Fruit fly (Drosophila melanogaster) whole organism, embryonic: ENCODE data around the gene BG642167.

Source experiments
- Atf-2 ChIP-seq: fragments of 200-800 bp; sonication (Bioruptor generic); optimal IDR thresholded peaks from 2 replicates; lab custom pipeline; 2016; ENCODE audit warnings: missing biosample characterization, missing genetic modification characterization
- B-H2 ChIP-seq: fragments of 200-800 bp; sonication (Bioruptor generic); optimal IDR thresholded peaks from 2 replicates; lab custom pipeline; 2018; ENCODE audit warnings: missing biosample characterization, mild to moderate bottlenecking, missing genetic modification characterization
- Bdp1 ChIP-seq: fragments of 200-800 bp; sonication (Bioruptor generic); optimal IDR thresholded peaks from 3 replicates; lab custom pipeline; 2016; ENCODE audit warnings: missing biosample characterization, missing genetic modification characterization
- CG10274 ChIP-seq: fragments of 200-800 bp; sonication (Bioruptor generic); optimal IDR thresholded peaks from 3 replicates; lab custom pipeline; 2017; ENCODE audit warnings: missing biosample characterization, mild to moderate bottlenecking, missing genetic modification characterization
- CG10654 ChIP-seq: fragments of 200-800 bp; sonication (Bioruptor generic); optimal IDR thresholded peaks from 2 replicates; lab custom pipeline; 2016; ENCODE audit warnings: missing biosample characterization, missing genetic modification characterization
- CG15514 ChIP-seq: fragments of 200-800 bp; sonication (Bioruptor generic); optimal IDR thresholded peaks from 3 replicates; lab custom pipeline; 2017; ENCODE audit warnings: missing biosample characterization, missing genetic modification characterization, mild to moderate bottlenecking, moderate library complexity, missing genetic modification reagents
- CG17328 ChIP-seq: fragments of 200-800 bp; sonication (Bioruptor generic); IDR thresholded peaks from 2 replicates; pipeline ENCODE4 v1.3.6; 2022; ENCODE audit warnings: missing biosample characterization, missing genetic modification characterization
- CG17359 ChIP-seq: fragments of 200-800 bp; sonication (Bioruptor generic); optimal IDR thresholded peaks from 3 replicates; lab custom pipeline; 2018; ENCODE audit warnings: missing biosample characterization, mild to moderate bottlenecking, missing genetic modification characterization, moderate library complexity
- CG17802 ChIP-seq: fragments of 200-800 bp; sonication (Bioruptor generic); optimal IDR thresholded peaks from 2 replicates; lab custom pipeline; 2018; ENCODE audit warnings: missing biosample characterization, mild to moderate bottlenecking, missing genetic modification characterization, moderate library complexity
- CG1792 ChIP-seq: fragments of 200-800 bp; sonication (Bioruptor generic); optimal IDR thresholded peaks from 2 replicates; lab custom pipeline; 2016; ENCODE audit warnings: missing biosample characterization, missing genetic modification characterization
- CG18476 ChIP-seq: fragments of 200-800 bp; sonication (Bioruptor generic); optimal IDR thresholded peaks from 2 replicates; lab custom pipeline; 2016; ENCODE audit warnings: missing biosample characterization, mild to moderate bottlenecking, missing genetic modification characterization
- CG30020 ChIP-seq: fragments of 200-800 bp; optimal IDR thresholded peaks from 2 replicates; lab custom pipeline; 2019; ENCODE audit warnings: missing biosample characterization, mild to moderate bottlenecking, missing genetic modification characterization, moderate library complexity
- CG33557 ChIP-seq: fragments of 200-800 bp; sonication (Bioruptor generic); optimal IDR thresholded peaks from 2 replicates; lab custom pipeline; 2019; ENCODE audit warnings: missing biosample characterization, mild to moderate bottlenecking, missing genetic modification characterization, moderate library complexity
- CG3407 ChIP-seq: fragments of 200-800 bp; sonication (Bioruptor generic); optimal IDR thresholded peaks from 2 replicates; lab custom pipeline; 2018; ENCODE audit warnings: missing biosample characterization, mild to moderate bottlenecking, missing genetic modification characterization
- CG34422 ChIP-seq: fragments of 200-800 bp; sonication (Bioruptor generic); IDR thresholded peaks from 3 replicates; pipeline ENCODE4 v1.3.6; 2022; ENCODE audit warnings: missing biosample characterization, missing genetic modification characterization
- CG3838 ChIP-seq: fragments of 200-800 bp; sonication (Bioruptor generic); optimal IDR thresholded peaks from 3 replicates; lab custom pipeline; 2016; ENCODE audit warnings: missing biosample characterization, missing genetic modification characterization
- CG4854 ChIP-seq: fragments of 200-800 bp; sonication (Bioruptor generic); optimal IDR thresholded peaks from 2 replicates; lab custom pipeline; 2016; ENCODE audit warnings: missing biosample characterization, missing genetic modification characterization, inconsistent platforms
- CG7271 ChIP-seq: fragments of 200-800 bp; sonication (Bioruptor generic); optimal IDR thresholded peaks from 2 replicates; lab custom pipeline; 2018; ENCODE audit warnings: missing biosample characterization, mild to moderate bottlenecking, missing genetic modification characterization, moderate library complexity
- CG7357 ChIP-seq: fragments of 200-800 bp; sonication (Bioruptor generic); IDR thresholded peaks from 3 replicates; pipeline ENCODE4 v1.3.6; 2022; ENCODE audit warnings: missing biosample characterization, missing genetic modification characterization
- CG8924 ChIP-seq: fragments of 200-800 bp; optimal IDR thresholded peaks from 3 replicates; lab custom pipeline; 2019; ENCODE audit warnings: missing biosample characterization, mild to moderate bottlenecking, missing genetic modification characterization, moderate library complexity
- CG8944 ChIP-seq: fragments of 200-800 bp; sonication (Bioruptor generic); optimal IDR thresholded peaks from 3 replicates; lab custom pipeline; 2016; ENCODE audit warnings: missing biosample characterization, missing genetic modification characterization
- Doc3 ChIP-seq: fragments of 200-800 bp; sonication (Bioruptor generic); IDR thresholded peaks from 3 replicates; pipeline ENCODE4 v1.3.6; 2022; ENCODE audit warnings: missing biosample characterization, missing genetic modification characterization; ENCODE audit not compliant: partially characterized antibody
- HHEX ChIP-seq: fragments of 200-800 bp; sonication (Bioruptor generic); optimal IDR thresholded peaks from 3 replicates; lab custom pipeline; 2017; ENCODE audit warnings: missing biosample characterization, mild to moderate bottlenecking, missing genetic modification characterization, missing genetic modification reagents
- HmgD ChIP-seq: fragments of 200-800 bp; sonication (Bioruptor generic); optimal IDR thresholded peaks from 3 replicates; lab custom pipeline; 2016; ENCODE audit warnings: missing biosample characterization, missing genetic modification characterization
- Hmx ChIP-seq: fragments of 200-800 bp; sonication (Bioruptor generic); optimal IDR thresholded peaks from 2 replicates; lab custom pipeline; 2016; ENCODE audit warnings: missing biosample characterization, missing genetic modification characterization
- Hr51 ChIP-seq, 2 experiments: fragments of 200-800 bp; sonication (Bioruptor generic); optimal IDR thresholded peaks; 2 replicates in 1 of 2; 3 replicates in 1 of 2; lab custom pipeline; 2016 to 2018; ENCODE audit warnings: missing biosample characterization in 2 of 2, missing genetic modification characterization in 2 of 2, mild to moderate bottlenecking in 1 of 2, moderate library complexity in 1 of 2
- Lhr ChIP-seq: fragments of 200-800 bp; sonication (Bioruptor generic); optimal IDR thresholded peaks from 3 replicates; lab custom pipeline; 2017; ENCODE audit warnings: mild to moderate bottlenecking, missing biosample characterization, missing genetic modification reagents, missing genetic modification characterization
- Mad ChIP-seq: fragments of 200-800 bp; sonication (Bioruptor generic); optimal IDR thresholded peaks from 2 replicates; lab custom pipeline; 2016; ENCODE audit warnings: missing biosample characterization, missing genetic modification characterization
- NFAT ChIP-seq: fragments of 200-800 bp; sonication (Bioruptor generic); IDR thresholded peaks from 2 replicates; pipeline ENCODE4 v1.3.6; 2022; ENCODE audit warnings: missing biosample characterization, missing genetic modification characterization
- Neu2 ChIP-seq: fragments of 200-800 bp; sonication (Bioruptor generic); optimal IDR thresholded peaks from 3 replicates; lab custom pipeline; 2016; ENCODE audit warnings: missing biosample characterization, missing genetic modification characterization, borderline replicate concordance
- Nf-YB ChIP-seq: fragments of 200-800 bp; sonication (Bioruptor generic); optimal IDR thresholded peaks from 3 replicates; lab custom pipeline; 2019; ENCODE audit warnings: missing biosample characterization, mild to moderate bottlenecking, missing genetic modification characterization, moderate library complexity
- ac ChIP-seq: fragments of 200-800 bp; sonication (Bioruptor generic); optimal IDR thresholded peaks from 3 replicates; lab custom pipeline; 2017; ENCODE audit warnings: missing biosample characterization, mild to moderate bottlenecking, missing genetic modification characterization
- ase ChIP-seq: fragments of 200-800 bp; sonication (Bioruptor generic); IDR thresholded peaks from 3 replicates; pipeline ENCODE4 v1.3.6; 2022; ENCODE audit warnings: missing biosample characterization, missing genetic modification characterization
- bab2 ChIP-seq: fragments of 200-800 bp; sonication (Bioruptor generic); optimal IDR thresholded peaks from 2 replicates; lab custom pipeline; 2016; ENCODE audit warnings: missing biosample characterization, missing genetic modification characterization
- cg ChIP-seq: fragments of 200-800 bp; sonication (Bioruptor generic); optimal IDR thresholded peaks from 3 replicates; lab custom pipeline; 2019; ENCODE audit warnings: missing biosample characterization, mild to moderate bottlenecking, missing genetic modification characterization, moderate library complexity
- crc ChIP-seq: fragments of 200-800 bp; sonication (Bioruptor generic); optimal IDR thresholded peaks from 2 replicates; lab custom pipeline; 2016; ENCODE audit warnings: missing biosample characterization, missing genetic modification characterization
- dati ChIP-seq: fragments of 200-800 bp; sonication (Bioruptor generic); IDR thresholded peaks from 2 replicates; pipeline ENCODE4 v1.3.6; 2022; ENCODE audit warnings: missing biosample characterization, missing genetic modification characterization
- dmrt11E ChIP-seq: fragments of 200-800 bp; sonication (Bioruptor generic); optimal IDR thresholded peaks from 3 replicates; lab custom pipeline; 2018; ENCODE audit warnings: missing biosample characterization, mild to moderate bottlenecking, missing genetic modification characterization, moderate library complexity
- fd96Cb ChIP-seq: fragments of 200-800 bp; sonication (Bioruptor generic); optimal IDR thresholded peaks from 2 replicates; lab custom pipeline; 2018; ENCODE audit warnings: missing biosample characterization, mild to moderate bottlenecking, missing genetic modification characterization, moderate library complexity
- hkb ChIP-seq, 2 experiments: fragments of 200-800 bp in 1 of 2; fragments of >200 bp in 1 of 2; sonication (Bioruptor generic) in 1 of 2; IDR thresholded peaks in 1 of 2; optimal IDR thresholded peaks in 1 of 2; 2 replicates each; pipeline versions ENCODE4 v1.3.6 to Lab custom; 2017 to 2022; ENCODE audit warnings: missing biosample characterization in 1 of 2, missing genetic modification characterization in 1 of 2
- jing ChIP-seq: fragments of 200-800 bp; sonication (Bioruptor generic); optimal IDR thresholded peaks from 2 replicates; lab custom pipeline; 2018; ENCODE audit warnings: missing biosample characterization, mild to moderate bottlenecking, missing genetic modification characterization
- jumu ChIP-seq: fragments of 200-800 bp; sonication (Bioruptor generic); optimal IDR thresholded peaks from 3 replicates; lab custom pipeline; 2016; ENCODE audit warnings: missing biosample characterization, missing genetic modification characterization
- mam ChIP-seq: fragments of 200-800 bp; sonication (Bioruptor generic); optimal IDR thresholded peaks from 3 replicates; lab custom pipeline; 2016; ENCODE audit warnings: missing biosample characterization, missing genetic modification characterization
- pros ChIP-seq: fragments of 200-800 bp; sonication (Bioruptor generic); optimal IDR thresholded peaks from 3 replicates; lab custom pipeline; 2019; ENCODE audit warnings: missing biosample characterization, mild to moderate bottlenecking, missing genetic modification characterization, moderate library complexity
- scrt ChIP-seq: fragments of 200-800 bp; sonication (Bioruptor generic); optimal IDR thresholded peaks from 2 replicates; lab custom pipeline; 2018; ENCODE audit warnings: missing biosample characterization, mild to moderate bottlenecking, missing genetic modification characterization, moderate library complexity
- sim ChIP-seq: fragments of 200-800 bp; sonication (Bioruptor generic); IDR thresholded peaks from 2 replicates; pipeline ENCODE4 v1.3.6; 2022; ENCODE audit warnings: missing biosample characterization, missing genetic modification characterization
- slbo ChIP-seq: fragments of 200-800 bp; sonication (Bioruptor generic); IDR thresholded peaks from 2 replicates; pipeline ENCODE4 v1.3.6; 2022; ENCODE audit warnings: missing biosample characterization, missing genetic modification characterization
- slp2 ChIP-seq: fragments of 200-800 bp; sonication (Bioruptor generic); optimal IDR thresholded peaks from 2 replicates; lab custom pipeline; 2016; ENCODE audit warnings: missing biosample characterization, missing genetic modification characterization
- tio ChIP-seq: fragments of 200-800 bp; sonication (Bioruptor generic); optimal IDR thresholded peaks from 2 replicates; lab custom pipeline; 2017; ENCODE audit warnings: missing biosample characterization, missing genetic modification characterization, inconsistent platforms
- tna ChIP-seq: fragments of 200-800 bp; sonication (Bioruptor generic); IDR thresholded peaks from 2 replicates; pipeline ENCODE4 v1.3.6; 2022; ENCODE audit warnings: missing biosample characterization, missing genetic modification characterization; ENCODE audit not compliant: partially characterized antibody
- unpg ChIP-seq: fragments of 200-800 bp; sonication (Bioruptor generic); optimal IDR thresholded peaks from 3 replicates; lab custom pipeline; 2018; ENCODE audit warnings: missing biosample characterization, mild to moderate bottlenecking, missing genetic modification characterization, moderate library complexity

BG642167 gene

dm6 chr3R:25854825-25855224 is 48.6 kb downstream of the BG642167 start (continued):
- no peak for TF ChIP-seq Atf-2 (GFP tag; lab: Kevin White, UChicago)
- peak; percentile 14 for TF ChIP-seq scrt (GFP tag; lab: Kevin White, UChicago)
- no peak for TF ChIP-seq CG3838 (GFP tag; lab: Kevin White, UChicago)
- TF ChIP-seq Neu2 (GFP tag; lab: Kevin White, UChicago) = no peak
- no peak for TF ChIP-seq pros
- no peak for TF ChIP-seq tio (GFP tag; lab: Kevin White, UChicago)
- no peak for TF ChIP-seq CG1792 (GFP tag; lab: Kevin White, UChicago)
- no peak for TF ChIP-seq Mad (GFP tag; lab: Kevin White, UChicago)
- TF ChIP-seq jing (GFP tag; lab: Kevin White, UChicago) = no peak
- no peak for TF ChIP-seq CG10654 (GFP tag; lab: Kevin White, UChicago)
- no peak for TF ChIP-seq dmrt11E (tag; lab: Kevin White, UChicago)
- TF ChIP-seq CG17328 (GFP tag; lab: Robert Waterston, UW) = 0 out of 2 replicates have a peak, but pooled peaks have one; percentile 18
- no peak for TF ChIP-seq CG17359
- TF ChIP-seq Doc3 (GFP tag; lab: Robert Waterston, UW) = no peak
- no peak for TF ChIP-seq Hmx (GFP tag; lab: Kevin White, UChicago)
- no peak for TF ChIP-seq CG7357 (GFP tag; lab: Robert Waterston, UW)
- TF ChIP-seq CG10274 (GFP tag; lab: Kevin White, UChicago) = no peak
- no peak for TF ChIP-seq CG4854 (GFP tag; lab: Kevin White, UChicago)
- TF ChIP-seq CG17802 (tag; lab: Kevin White, UChicago) = no peak
- no peak for TF ChIP-seq CG7271 (tag; lab: Kevin White, UChicago)
- no peak for TF ChIP-seq CG18476 (GFP tag; lab: Kevin White, UChicago)
- TF ChIP-seq tna (GFP tag; lab: Robert Waterston, UW) = no peak
- no peak for TF ChIP-seq CG30020 (tag; lab: Kevin White, UChicago)
- TF ChIP-seq slbo (GFP tag; lab: Robert Waterston, UW) = peak; percentile 49; the same call in 1 of the 2 replicates
- no peak for TF ChIP-seq CG33557 (GFP tag; lab: Kevin White, UChicago)
- TF ChIP-seq HHEX = no peak
- no peak for TF ChIP-seq jumu (GFP tag; lab: Kevin White, UChicago)
- TF ChIP-seq B-H2 (GFP tag; lab: Kevin White, UChicago) = no peak
- TF ChIP-seq ac (GFP tag; lab: Kevin White, UChicago) = no peak
- TF ChIP-seq ase (GFP tag; lab: Robert Waterston, UW) = no peak
- TF ChIP-seq Bdp1 = no peak
- TF ChIP-seq mam (GFP tag; lab: Kevin White, UChicago) = no peak
- TF ChIP-seq CG8924 (tag; lab: Kevin White, UChicago) = no peak
- TF ChIP-seq unpg = peak; percentile 28
- no peak for TF ChIP-seq bab2
- no peak for TF ChIP-seq cg (GFP tag; lab: Kevin White, UChicago)
- peak; percentile 26 for TF ChIP-seq CG15514
- TF ChIP-seq Hr51 (GFP tag; optimal IDR thresholded peaks at IDR 0.05; lab: Kevin White, UChicago) = peak in 1 of 2 experiments; percentile 44
- no peak for TF ChIP-seq NFAT (GFP tag; lab: Robert Waterston, UW)
- TF ChIP-seq CG34422 (GFP tag; lab: Robert Waterston, UW) = no peak
- no peak for TF ChIP-seq crc (GFP tag; lab: Kevin White, UChicago)
- TF ChIP-seq slp2 (GFP tag; lab: Kevin White, UChicago) = no peak
- no peak for TF ChIP-seq Lhr (GFP tag; lab: Kevin White, UChicago)
- TF ChIP-seq HmgD (GFP tag; lab: Kevin White, UChicago) = no peak
- no peak for TF ChIP-seq dati (GFP tag; lab: Robert Waterston, UW)
- TF ChIP-seq Nf-YB (GFP tag; lab: Kevin White, UChicago) = no peak
- no peak for TF ChIP-seq sim (GFP tag; lab: Robert Waterston, UW)
- no peak for TF ChIP-seq hkb (optimal IDR thresholded peaks at IDR 0.05; lab: Kevin White, UChicago)
- peak; percentile 51; the same call in 1 of the 2 replicates for TF ChIP-seq hkb (GFP tag; IDR thresholded peaks at IDR 0.05; lab: Robert Waterston, UW)
- TF ChIP-seq fd96Cb (tag; lab: Kevin White, UChicago) = no peak
- TF ChIP-seq CG8944 (GFP tag; lab: Kevin White, UChicago) = no peak
- no peak for TF ChIP-seq CG3407 (GFP tag; lab: Kevin White, UChicago)
